Fruit fly (Drosophila melanogaster) whole organism, prepupa: ENCODE measurements around the gene brv2.

Experiments
- CG10631 ChIP-seq: fragments of 200-800 bp; sonication (Bioruptor generic); optimal IDR thresholded peaks from 2 replicates; lab custom pipeline; 2016; ENCODE audit warnings: missing biosample characterization, missing genetic modification characterization
- CG11902 ChIP-seq: fragments of 200-800 bp; sonication (Bioruptor generic); optimal IDR thresholded peaks from 3 replicates; lab custom pipeline; 2016; ENCODE audit warnings: missing biosample characterization, missing genetic modification characterization
- CG1621 ChIP-seq: fragments of 200-800 bp; sonication (Bioruptor generic); optimal IDR thresholded peaks from 3 replicates; lab custom pipeline; 2018; ENCODE audit warnings: missing biosample characterization, mild to moderate bottlenecking, missing genetic modification characterization
- CG16779 ChIP-seq: fragments of 200-800 bp; sonication (Bioruptor generic); optimal IDR thresholded peaks from 3 replicates; lab custom pipeline; 2017; ENCODE audit warnings: missing biosample characterization, mild to moderate bottlenecking, missing genetic modification characterization
- CG31627 ChIP-seq: fragments of 200-800 bp; sonication (Bioruptor generic); optimal IDR thresholded peaks from 3 replicates; lab custom pipeline; 2016; ENCODE audit warnings: missing biosample characterization, missing genetic modification characterization
- CG34406 ChIP-seq: fragments of 200-800 bp; sonication (Bioruptor generic); optimal IDR thresholded peaks from 3 replicates; lab custom pipeline; 2016; ENCODE audit warnings: missing biosample characterization, missing genetic modification characterization
- Sox15 ChIP-seq: fragments of 200-800 bp; sonication (Bioruptor generic); optimal IDR thresholded peaks from 3 replicates; lab custom pipeline; 2016; ENCODE audit warnings: missing biosample characterization, missing genetic modification characterization
- dac ChIP-seq: fragments of 200-800 bp; sonication (Bioruptor generic); optimal IDR thresholded peaks from 2 replicates; lab custom pipeline; 2017; ENCODE audit warnings: missing biosample characterization, mild to moderate bottlenecking, missing genetic modification characterization
- esn ChIP-seq: fragments of 200-800 bp; sonication (Bioruptor generic); optimal IDR thresholded peaks from 2 replicates; lab custom pipeline; 2016; ENCODE audit warnings: missing biosample characterization, mild to moderate bottlenecking, missing genetic modification characterization, moderate library complexity
- spab ChIP-seq: fragments of 200-800 bp; sonication (Bioruptor generic); optimal IDR thresholded peaks from 2 replicates; lab custom pipeline; 2017; ENCODE audit warnings: missing biosample characterization, mild to moderate bottlenecking, missing genetic modification characterization, missing genetic modification reagents
- ss ChIP-seq, 2 experiments: fragments of 200-800 bp; sonication (Bioruptor generic); optimal IDR thresholded peaks; 2 replicates in 1 of 2; 3 replicates in 1 of 2; lab custom pipeline; 2017 to 2018; ENCODE audit warnings: mild to moderate bottlenecking in 2 of 2, missing biosample characterization in 2 of 2, missing genetic modification characterization in 2 of 2, moderate library complexity in 1 of 2

dm6 chr3L:17359225-17359773 lies 14.8 kb upstream of the brv2 start, which contains the start of gene tap:
- TF ChIP-seq spab (GFP tag; lab: Kevin White, UChicago) = no peak
- no peak for TF ChIP-seq Sox15 (GFP tag; lab: Kevin White, UChicago)
- no peak for TF ChIP-seq CG10631 (GFP tag; lab: Kevin White, UChicago)
- no peak for TF ChIP-seq CG1621 (tag; lab: Kevin White, UChicago)
- TF ChIP-seq CG11902 (GFP tag; lab: Kevin White, UChicago) = no peak
- no peak for TF ChIP-seq CG31627 (GFP tag; lab: Kevin White, UChicago)
- no peak for TF ChIP-seq esn
- no peak for TF ChIP-seq dac (GFP tag; lab: Kevin White, UChicago)
- no peak for TF ChIP-seq CG34406 (GFP tag; lab: Kevin White, UChicago)
- no peak for TF ChIP-seq ss (GFP tag; optimal IDR thresholded peaks at IDR 0.05; lab: Kevin White, UChicago)
- no peak for TF ChIP-seq CG16779 (tag; lab: Kevin White, UChicago)
